Worm (Caenorhabditis elegans) whole organism, L4 larva: ENCODE results near the gene F26D11.2.
A peak's percentile ranks its signal among the peaks of the same experiment; 100 is the strongest.

Experiments used
- D1046.2 ChIP-seq: fragments of 200-800 bp; sonication (Bioruptor generic); IDR thresholded peaks from 2 replicates; pipeline ENCODE4 v1.3.6; 2022; ENCODE audit warnings: missing genetic modification characterization, missing compliant biosample characterization
- F10B5.3 ChIP-seq: sonication (generic microtip); optimal IDR thresholded peaks from 2 replicates; lab custom pipeline; 2016; ENCODE audit warnings: mild to moderate bottlenecking, missing genetic modification characterization, missing compliant biosample characterization
- F44E2.7 ChIP-seq: fragments of 200-800 bp; sonication (Bioruptor generic); IDR thresholded peaks from 2 replicates; pipeline ENCODE4 v2.1.2; 2022; ENCODE audit warnings: missing genetic modification characterization, missing compliant biosample characterization
- R02D3.7 ChIP-seq: fragments of 150-350 bp; sonication (generic microtip); optimal IDR thresholded peaks from 3 replicates; lab custom pipeline; 2014; ENCODE audit warnings: missing biosample characterization, missing genetic modification characterization
- T26A8.4 ChIP-seq: fragments of 200-800 bp; sonication (Bioruptor generic); IDR thresholded peaks from 2 replicates; pipeline ENCODE4 v1.3.6; 2022; ENCODE audit warnings: missing genetic modification characterization, missing compliant biosample characterization
- Y105C5A.15 ChIP-seq: fragments of 200-800 bp; sonication (Bioruptor generic); IDR thresholded peaks from 2 replicates; pipeline ENCODE4 v1.3.6; 2022; ENCODE audit warnings: missing genetic modification characterization, missing compliant biosample characterization
- attf-4 ChIP-seq: sonication (generic microtip); optimal IDR thresholded peaks from 3 replicates; lab custom pipeline; 2017; ENCODE audit warnings: missing biosample characterization, missing genetic modification characterization
- ceh-20 ChIP-seq: fragments of 200-800 bp; sonication (Bioruptor generic); IDR thresholded peaks from 2 replicates; pipeline ENCODE4 v1.3.6; 2022; ENCODE audit warnings: missing genetic modification reagents, missing genetic modification characterization, missing compliant biosample characterization
- ceh-28 ChIP-seq: fragments of 150-350 bp; optimal IDR thresholded peaks from 2 replicates; lab custom pipeline; 2014; ENCODE audit warnings: missing biosample characterization, missing genetic modification reagents, missing genetic modification characterization
- ceh-82 ChIP-seq: sonication (generic microtip); optimal IDR thresholded peaks from 2 replicates; lab custom pipeline; 2017; ENCODE audit warnings: missing biosample characterization, missing genetic modification characterization
- daf-12 ChIP-seq: fragments of 150-350 bp; optimal IDR thresholded peaks from 2 replicates; lab custom pipeline; 2014; ENCODE audit warnings: missing biosample characterization, missing genetic modification reagents, missing genetic modification characterization
- daf-16 ChIP-seq, 3 experiments: sonication (generic microtip); optimal IDR thresholded peaks; 2 replicates each; lab custom pipeline; 2016 to 2017; ENCODE audit warnings: missing genetic modification characterization in 3 of 3, missing genetic modification reagents in 3 of 3, mild to moderate bottlenecking in 2 of 3, missing compliant biosample characterization in 2 of 3, missing biosample characterization in 1 of 3, moderate library complexity in 1 of 3
- dmd-6 ChIP-seq: fragments of 200-800 bp; sonication (Bioruptor generic); IDR thresholded peaks from 2 replicates; pipeline ENCODE4 v1.3.6; 2022; ENCODE audit warnings: missing genetic modification reagents, missing genetic modification characterization, missing compliant biosample characterization
- dve-1 ChIP-seq: sonication (generic microtip); optimal IDR thresholded peaks from 2 replicates; lab custom pipeline; 2017; ENCODE audit warnings: antibody characterized with exemption, mild to moderate bottlenecking, missing genetic modification characterization, missing compliant biosample characterization; ENCODE audit not compliant: insufficient read depth
- egl-27 ChIP-seq: sonication (generic microtip); optimal IDR thresholded peaks from 3 replicates; lab custom pipeline; 2017; ENCODE audit warnings: missing biosample characterization, missing genetic modification reagents, missing genetic modification characterization
- egl-43 ChIP-seq: fragments of 200-800 bp; sonication (Bioruptor generic); IDR thresholded peaks from 2 replicates; pipeline ENCODE4 v1.3.6; 2022; ENCODE audit warnings: missing genetic modification reagents, missing genetic modification characterization, missing compliant biosample characterization
- gei-8 ChIP-seq: fragments of 200-800 bp; sonication (Bioruptor generic); optimal IDR thresholded peaks from 2 replicates; lab custom pipeline; 2018; ENCODE audit warnings: mild to moderate bottlenecking, missing genetic modification characterization, missing compliant biosample characterization
- hlh-11 ChIP-seq: fragments of 200-800 bp; sonication (Bioruptor generic); optimal IDR thresholded peaks from 2 replicates; lab custom pipeline; 2018; ENCODE audit warnings: mild to moderate bottlenecking, missing genetic modification characterization, missing compliant biosample characterization
- hlh-30 ChIP-seq: sonication (generic microtip); optimal IDR thresholded peaks from 2 replicates; lab custom pipeline; 2017; ENCODE audit warnings: antibody characterized with exemption, mild to moderate bottlenecking, missing genetic modification characterization, missing compliant biosample characterization; ENCODE audit not compliant: insufficient read depth
- hmg-1.1 ChIP-seq: fragments of 200-800 bp; sonication (Bioruptor generic); IDR thresholded peaks from 2 replicates; pipeline ENCODE4 v1.3.6; 2022; ENCODE audit warnings: missing genetic modification reagents, missing genetic modification characterization, missing compliant biosample characterization
- jun-1 ChIP-seq: fragments of 150-350 bp; optimal IDR thresholded peaks from 2 replicates; lab custom pipeline; 2014; ENCODE audit warnings: missing biosample characterization, missing genetic modification reagents, missing genetic modification characterization
- lin-1 ChIP-seq: fragments of 200-800 bp; sonication (Bioruptor generic); IDR thresholded peaks from 2 replicates; pipeline ENCODE4 v1.3.6; 2022; ENCODE audit warnings: missing genetic modification reagents, missing genetic modification characterization, missing compliant biosample characterization
- lin-38 ChIP-seq: fragments of 200-800 bp; sonication (Bioruptor generic); IDR thresholded peaks from 2 replicates; pipeline ENCODE4 v1.3.6; 2022; ENCODE audit warnings: missing genetic modification reagents, missing genetic modification characterization, missing compliant biosample characterization
- lsy-2 ChIP-seq, 2 experiments: fragments of 150-350 bp in 1 of 2; sonication (generic microtip) in 1 of 2; optimal IDR thresholded peaks; 2 replicates each; lab custom pipeline; 2014 to 2017; ENCODE audit warnings: missing biosample characterization in 2 of 2, missing genetic modification characterization in 2 of 2
- mdt-29 ChIP-seq: fragments of 200-800 bp; sonication (Bioruptor generic); IDR thresholded peaks from 2 replicates; pipeline ENCODE4 v1.3.6; 2022; ENCODE audit warnings: missing genetic modification reagents, missing genetic modification characterization, missing compliant biosample characterization
- mep-1 ChIP-seq: fragments of 150-350 bp; sonication (generic microtip); optimal IDR thresholded peaks from 3 replicates; lab custom pipeline; 2014; ENCODE audit warnings: missing biosample characterization, missing genetic modification characterization
- mes-2 ChIP-seq: sonication (generic microtip); optimal IDR thresholded peaks from 2 replicates; lab custom pipeline; 2016; ENCODE audit warnings: missing genotype, mild to moderate bottlenecking, missing genetic modification characterization, missing compliant biosample characterization; ENCODE audit not compliant: poor library complexity, severe bottlenecking
- mxl-3 ChIP-seq: fragments of 200-800 bp; sonication (Bioruptor generic); optimal IDR thresholded peaks from 2 replicates; lab custom pipeline; 2018; ENCODE audit warnings: mild to moderate bottlenecking, missing genetic modification characterization, missing compliant biosample characterization
- nhr-237 ChIP-seq: sonication (generic microtip); optimal IDR thresholded peaks from 2 replicates; lab custom pipeline; 2017; ENCODE audit warnings: missing biosample characterization, missing genetic modification characterization
- nhr-25 ChIP-seq: sonication (generic microtip); optimal IDR thresholded peaks from 2 replicates; lab custom pipeline; 2017; ENCODE audit warnings: missing genetic modification characterization, mild to moderate bottlenecking, missing compliant biosample characterization, antibody characterized with exemption, moderate library complexity, borderline replicate concordance; ENCODE audit not compliant: insufficient read depth
- nhr-28 ChIP-seq: fragments of 150-350 bp; optimal IDR thresholded peaks from 2 replicates; lab custom pipeline; 2014; ENCODE audit warnings: missing biosample characterization, missing genetic modification characterization
- nhr-6 ChIP-seq: fragments of 150-350 bp; optimal IDR thresholded peaks from 2 replicates; lab custom pipeline; 2014; ENCODE audit warnings: missing biosample characterization, missing genetic modification characterization
- pha-4 ChIP-seq, 2 experiments: fragments of 150-350 bp in 1 of 2; fragments of 200-800 bp in 1 of 2; sonication (Bioruptor generic) in 1 of 2; IDR thresholded peaks in 1 of 2; optimal IDR thresholded peaks in 1 of 2; 2 replicates each; pipeline versions ENCODE4 v1.3.6 to Lab custom; 2014 to 2022; ENCODE audit warnings: missing genetic modification characterization in 2 of 2, missing genetic modification reagents in 2 of 2, missing biosample characterization in 1 of 2, missing compliant biosample characterization in 1 of 2
- rbr-2 ChIP-seq: sonication (generic microtip); optimal IDR thresholded peaks from 2 replicates; lab custom pipeline; 2016; ENCODE audit warnings: missing genotype, missing genetic modification characterization, missing compliant biosample characterization
- spr-3 ChIP-seq: fragments of 200-800 bp; sonication (Bioruptor generic); optimal IDR thresholded peaks from 2 replicates; lab custom pipeline; 2018; ENCODE audit warnings: mild to moderate bottlenecking, missing genetic modification characterization, missing compliant biosample characterization
- unc-130 ChIP-seq: sonication (generic microtip); optimal IDR thresholded peaks from 2 replicates; lab custom pipeline; 2016; ENCODE audit warnings: missing genetic modification reagents, missing genetic modification characterization, missing compliant biosample characterization
- unc-62 ChIP-seq, 3 experiments: fragments of 150-350 bp in 1 of 3; sonication (generic microtip); optimal IDR thresholded peaks in 2 of 3; peaks in 1 of 3; 1 replicate in 1 of 3; 2 replicates in 2 of 3; lab custom pipeline; 2014 to 2017; ENCODE audit warnings: missing biosample characterization in 3 of 3, missing genetic modification characterization in 3 of 3, missing genetic modification reagents in 3 of 3, missing genotype in 1 of 3
- zfp-2 ChIP-seq: sonication (generic microtip); optimal IDR thresholded peaks from 2 replicates; lab custom pipeline; 2016; ENCODE audit warnings: mild to moderate bottlenecking, missing genetic modification characterization, missing compliant biosample characterization

The F26D11.2 gene

DNA sequence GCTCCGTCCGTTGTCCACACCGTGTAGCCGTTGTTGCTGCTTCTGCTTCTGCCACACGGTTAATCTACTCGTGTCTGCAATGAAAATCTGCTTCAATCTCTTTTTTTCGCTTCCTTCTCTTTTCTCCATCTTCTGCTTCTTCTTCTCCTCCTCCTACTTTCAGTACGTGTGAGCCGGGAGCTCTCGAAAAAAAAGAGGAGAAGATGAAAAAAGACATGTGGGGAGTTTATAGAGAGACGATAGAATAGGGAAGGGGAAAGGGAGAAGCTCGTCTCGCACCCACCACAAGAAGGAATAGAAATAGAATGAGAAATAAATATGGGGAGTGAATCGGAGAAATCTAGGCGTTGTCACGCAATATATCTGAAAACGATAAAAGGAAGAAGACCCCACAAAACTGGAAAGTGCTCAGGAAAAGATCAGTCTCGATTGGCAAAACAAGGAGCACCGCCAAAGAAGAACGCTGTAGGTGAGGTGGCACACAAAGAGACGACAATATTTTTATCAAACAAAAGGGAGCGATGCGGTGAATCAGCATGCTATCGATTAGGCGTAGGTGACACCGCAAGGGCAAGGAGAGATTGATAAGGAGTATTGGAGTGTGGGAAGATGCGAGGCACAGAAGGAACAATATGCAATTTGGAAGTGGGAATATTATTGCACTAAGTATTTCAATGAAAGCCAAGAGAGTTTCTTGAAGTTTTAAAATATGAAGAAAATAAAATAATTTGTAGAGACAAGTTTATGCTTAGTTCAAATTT lies 18.8 kb downstream of the F26D11.2 start, which contains the start of gene let-413 (continued):
- TF ChIP-seq zfp-2 (tag; lab: Kevin White, UChicago): no peak
- TF ChIP-seq Y105C5A.15 (GFP tag; lab: Robert Waterston, UW): no peak
- no peak for TF ChIP-seq ceh-28 (tag; lab: Kevin White, UChicago)
- peak; percentile 8 for TF ChIP-seq hlh-30 (tag; lab: Kevin White, UChicago)
- TF ChIP-seq mdt-29 (GFP tag; lab: Robert Waterston, UW): no peak
- no peak for TF ChIP-seq unc-130 (GFP tag; lab: Kevin White, UChicago)
- TF ChIP-seq spr-3 (GFP tag; lab: Kevin White, UChicago): no peak
- TF ChIP-seq T26A8.4 (GFP tag; lab: Robert Waterston, UW): no peak
- TF ChIP-seq gei-8 (GFP tag; lab: Kevin White, UChicago): no peak
- no peak for TF ChIP-seq rbr-2

ce11 chrV:7978798-7979197 lies 19.7 kb downstream of the F26D11.2 start:
- TF ChIP-seq mep-1 (tag; lab: Kevin White, UChicago) (peak; percentile 64), lin-1 (no peak), D1046.2 (GFP tag; lab: Robert Waterston, UW) (no peak), egl-43 (0 out of 2 replicates have a peak, but pooled peaks have one; percentile 49), dve-1 (tag; lab: Kevin White, UChicago) (peak; percentile 78), daf-12 (tag; lab: Kevin White, UChicago) (no peak), nhr-28 (tag; lab: Kevin White, UChicago) (peak; percentile 75), F10B5.3 (no peak), hlh-11 (tag; lab: Kevin White, UChicago) (peak; percentile 52), mes-2 (tag; lab: Kevin White, UChicago) (peak; percentile 52), R02D3.7 (tag; lab: Kevin White, UChicago) (no peak), F44E2.7 (GFP tag; lab: Robert Waterston, UW) (0 out of 2 replicates have a peak, but pooled peaks have one; percentile 35), nhr-6 (peak; percentile 41), T26A8.4 (GFP tag; lab: Robert Waterston, UW) (0 out of 2 replicates have a peak, but pooled peaks have one; percentile 20), mxl-3 (GFP tag; lab: Kevin White, UChicago) (peak; percentile 72), ceh-20 (no peak), dmd-6 (GFP tag; lab: Robert Waterston, UW) (0 out of 2 replicates have a peak, but pooled peaks have one; percentile 9), unc-62 (GFP tag; optimal IDR thresholded peaks at IDR 0.05 in 1 of 2; lab: Kevin White, UChicago) (peak in 1 of 2 experiments; percentile 81), unc-62 (tag; optimal IDR thresholded peaks at IDR 0.05; lab: Kevin White, UChicago) (no peak), daf-16 (GFP tag; optimal IDR thresholded peaks at IDR 0.05; lab: Kevin White, UChicago) (no peak), daf-16 (tag; optimal IDR thresholded peaks at IDR 0.05; lab: Kevin White, UChicago) (peak; percentile 36), ceh-82 (tag; lab: Kevin White, UChicago) (no peak), nhr-25 (tag; lab: Kevin White, UChicago) (peak; percentile 85), egl-27 (no peak), rbr-2 (peak; percentile 21), pha-4 (GFP tag; IDR thresholded peaks at IDR 0.05; lab: Robert Waterston, UW) (no peak), pha-4 (tag; optimal IDR thresholded peaks at IDR 0.05; lab: Kevin White, UChicago) (peak; percentile 0), hmg-1.1 (GFP tag; lab: Robert Waterston, UW) (peak; percentile 52; the same call in 1 of the 2 replicates), lsy-2 (tag; optimal IDR thresholded peaks at IDR 0.05; lab: Kevin White, UChicago) (peak in 1 of 2 experiments; percentile 54), attf-4 (no peak), lin-38 (GFP tag; lab: Robert Waterston, UW) (no peak), nhr-237 (tag; lab: Kevin White, UChicago) (no peak), jun-1 (no peak)
